Worm (Caenorhabditis elegans) whole organism, L1 larva: Measurements from ENCODE around the gene pis-1.
A peak's percentile ranks its signal among the peaks of the same experiment; 100 is the strongest.

Source experiments
- C04F5.9 ChIP-seq: sonication (generic microtip); optimal IDR thresholded peaks from 2 replicates; lab custom pipeline; 2016; ENCODE audit warnings: missing genetic modification characterization, missing compliant biosample characterization
- F16B12.6 ChIP-seq: fragments of 150-350 bp; optimal IDR thresholded peaks from 2 replicates; lab custom pipeline; 2014; ENCODE audit warnings: missing biosample characterization, missing genetic modification characterization
- aha-1 ChIP-seq: fragments of 150-350 bp; optimal IDR thresholded peaks from 2 replicates; lab custom pipeline; 2014; ENCODE audit warnings: missing biosample characterization, missing genetic modification characterization
- ceh-63 ChIP-seq: fragments of 200-800 bp; sonication (Bioruptor generic); optimal IDR thresholded peaks from 2 replicates; lab custom pipeline; 2018; ENCODE audit warnings: mild to moderate bottlenecking, missing genetic modification characterization, missing compliant biosample characterization
- ceh-88 ChIP-seq: fragments of 200-800 bp; sonication (Bioruptor generic); IDR thresholded peaks from 2 replicates; pipeline ENCODE4 v1.3.6; 2022; ENCODE audit warnings: missing genetic modification characterization, missing compliant biosample characterization
- dpl-1 ChIP-seq, 3 experiments: fragments of 150-350 bp in 2 of 3; sonication (generic microtip) in 1 of 3; optimal IDR thresholded peaks; 2 replicates each; lab custom pipeline; 2014 to 2017; ENCODE audit warnings: missing biosample characterization in 3 of 3, missing genetic modification characterization in 3 of 3, missing genetic modification reagents in 3 of 3
- dsc-1 ChIP-seq: sonication (generic microtip); optimal IDR thresholded peaks from 2 replicates; lab custom pipeline; 2016; ENCODE audit warnings: mild to moderate bottlenecking, missing genetic modification characterization, missing compliant biosample characterization
- efl-1 ChIP-seq, 4 experiments: fragments of 150-350 bp; optimal IDR thresholded peaks in 3 of 4; peaks in 1 of 4; 1 replicate in 1 of 4; 2 replicates in 3 of 4; lab custom pipeline; 2014; ENCODE audit warnings: missing biosample characterization in 2 of 4, missing genetic modification characterization in 2 of 4, missing genetic modification reagents in 2 of 4
- efl-3 ChIP-seq: fragments of 200-800 bp; sonication (Bioruptor generic); optimal IDR thresholded peaks from 2 replicates; lab custom pipeline; 2018; ENCODE audit warnings: mild to moderate bottlenecking, missing genetic modification characterization, missing compliant biosample characterization
- egl-13 ChIP-seq: sonication (generic microtip); optimal IDR thresholded peaks from 2 replicates; lab custom pipeline; 2016; ENCODE audit warnings: missing genotype, missing genetic modification reagents, missing genetic modification characterization, missing compliant biosample characterization
- egl-27 ChIP-seq, 2 experiments: fragments of 150-350 bp in 1 of 2; sonication (generic microtip); optimal IDR thresholded peaks; 3 replicates each; lab custom pipeline; 2017 to 2018; ENCODE audit warnings: missing biosample characterization in 2 of 2, missing genetic modification characterization in 2 of 2, missing genetic modification reagents in 2 of 2
- elt-2 ChIP-seq: sonication (generic microtip); optimal IDR thresholded peaks from 2 replicates; lab custom pipeline; 2016; ENCODE audit warnings: missing genetic modification characterization, mild to moderate bottlenecking, inconsistent platforms, missing compliant biosample characterization, missing genetic modification reagents
- ets-5 ChIP-seq: fragments of 200-800 bp; sonication (Bioruptor generic); IDR thresholded peaks from 2 replicates; pipeline ENCODE4 v1.3.6; 2022; ENCODE audit warnings: missing genetic modification characterization, missing compliant biosample characterization
- fkh-10 ChIP-seq: sonication (generic microtip); optimal IDR thresholded peaks from 2 replicates; lab custom pipeline; 2017; ENCODE audit warnings: missing biosample characterization, missing genetic modification reagents, missing genetic modification characterization
- fkh-4 ChIP-seq: sonication (generic microtip); optimal IDR thresholded peaks from 2 replicates; lab custom pipeline; 2016; ENCODE audit warnings: missing compliant biosample characterization, missing genetic modification characterization, borderline replicate concordance
- fkh-8 ChIP-seq: sonication (generic microtip); optimal IDR thresholded peaks from 2 replicates; lab custom pipeline; 2016; ENCODE audit warnings: mild to moderate bottlenecking, missing genetic modification characterization, missing compliant biosample characterization
- hlh-17 ChIP-seq: fragments of 200-800 bp; sonication (Bioruptor generic); optimal IDR thresholded peaks from 2 replicates; lab custom pipeline; 2018; ENCODE audit warnings: missing genetic modification characterization, mild to moderate bottlenecking, missing compliant biosample characterization, moderate library complexity, borderline replicate concordance
- isw-1 ChIP-seq: fragments of 200-800 bp; sonication (Bioruptor generic); IDR thresholded peaks from 2 replicates; pipeline ENCODE4 v1.3.6; 2022; ENCODE audit warnings: missing genetic modification characterization, missing compliant biosample characterization
- jun-1 ChIP-seq: fragments of 150-350 bp; optimal IDR thresholded peaks from 2 replicates; lab custom pipeline; 2014; ENCODE audit warnings: missing biosample characterization, missing genetic modification reagents, missing genetic modification characterization
- lin-13 ChIP-seq: fragments of 150-350 bp; optimal IDR thresholded peaks from 2 replicates; lab custom pipeline; 2014; ENCODE audit warnings: missing biosample characterization, missing genetic modification reagents, missing genetic modification characterization
- lin-14 ChIP-seq: fragments of 200-800 bp; sonication (Bioruptor generic); optimal IDR thresholded peaks from 2 replicates; lab custom pipeline; 2018; ENCODE audit warnings: mild to moderate bottlenecking, missing genetic modification characterization, moderate library complexity, missing compliant biosample characterization
- lin-15B ChIP-seq: fragments of 150-350 bp; sonication (generic microtip); optimal IDR thresholded peaks from 3 replicates; lab custom pipeline; 2014; ENCODE audit warnings: missing biosample characterization, missing genetic modification characterization
- lin-35 ChIP-seq, 2 experiments: fragments of 150-350 bp; optimal IDR thresholded peaks; 2 replicates each; lab custom pipeline; 2014; ENCODE audit warnings: missing biosample characterization in 2 of 2, missing genetic modification characterization in 2 of 2, missing genetic modification reagents in 2 of 2
- lin-39 ChIP-seq: fragments of 150-350 bp; optimal IDR thresholded peaks from 2 replicates; lab custom pipeline; 2014; ENCODE audit warnings: missing biosample characterization, missing genetic modification reagents, missing genetic modification characterization
- nhr-11 ChIP-seq: fragments of 150-350 bp; optimal IDR thresholded peaks from 2 replicates; lab custom pipeline; 2014; ENCODE audit warnings: missing biosample characterization, missing genetic modification characterization
- nhr-19 ChIP-seq: fragments of 200-800 bp; sonication (Bioruptor generic); conservative IDR thresholded peaks from 2 replicates; pipeline ENCODE4 v1.3.6; 2022; ENCODE audit warnings: missing genetic modification characterization, missing compliant biosample characterization
- nhr-237 ChIP-seq: fragments of 150-350 bp; optimal IDR thresholded peaks from 2 replicates; lab custom pipeline; 2014; ENCODE audit warnings: missing biosample characterization, missing genetic modification characterization
- nhr-28 ChIP-seq: fragments of 150-350 bp; optimal IDR thresholded peaks from 2 replicates; lab custom pipeline; 2014; ENCODE audit warnings: missing biosample characterization, missing genetic modification characterization
- nhr-47 ChIP-seq: sonication (generic microtip); optimal IDR thresholded peaks from 2 replicates; lab custom pipeline; 2016; ENCODE audit warnings: mild to moderate bottlenecking, missing genetic modification characterization, moderate library complexity, missing compliant biosample characterization
- nhr-71 ChIP-seq: sonication (generic microtip); optimal IDR thresholded peaks from 2 replicates; lab custom pipeline; 2016; ENCODE audit warnings: mild to moderate bottlenecking, missing genetic modification characterization, moderate library complexity, missing compliant biosample characterization
- nhr-77 ChIP-seq: fragments of 150-350 bp; optimal IDR thresholded peaks from 2 replicates; lab custom pipeline; 2014; ENCODE audit warnings: missing biosample characterization, missing genetic modification characterization
- nhr-85 ChIP-seq: sonication (generic microtip); peaks from one replicate; lab custom pipeline; 2016; ENCODE audit warnings: missing genetic modification characterization, inconsistent platforms, missing compliant biosample characterization
- nhr-90 ChIP-seq: sonication (generic microtip); optimal IDR thresholded peaks from 2 replicates; lab custom pipeline; 2016; ENCODE audit warnings: mild to moderate bottlenecking, missing genetic modification characterization, missing compliant biosample characterization; ENCODE audit not compliant: poor library complexity
- pag-3 ChIP-seq: sonication (generic microtip); optimal IDR thresholded peaks from 2 replicates; lab custom pipeline; 2017; ENCODE audit warnings: missing genetic modification characterization, mild to moderate bottlenecking, missing compliant biosample characterization, antibody characterized with exemption, borderline replicate concordance; ENCODE audit not compliant: insufficient read depth
- pax-3 ChIP-seq: fragments of 200-800 bp; sonication (Bioruptor generic); optimal IDR thresholded peaks from 2 replicates; lab custom pipeline; 2018; ENCODE audit warnings: mild to moderate bottlenecking, missing genetic modification characterization, moderate library complexity, missing compliant biosample characterization
- rnt-1 ChIP-seq: sonication (generic microtip); optimal IDR thresholded peaks from 2 replicates; lab custom pipeline; 2016; ENCODE audit warnings: mild to moderate bottlenecking, missing genetic modification characterization, moderate library complexity, missing compliant biosample characterization
- skn-1 ChIP-seq: fragments of 150-350 bp; optimal IDR thresholded peaks from 2 replicates; lab custom pipeline; 2014; ENCODE audit warnings: missing biosample characterization, missing genetic modification characterization
- snpc-4 ChIP-seq: fragments of 150-350 bp; optimal IDR thresholded peaks from 2 replicates; lab custom pipeline; 2014; ENCODE audit warnings: missing biosample characterization, missing genetic modification characterization
- snu-23 ChIP-seq: sonication (generic microtip); optimal IDR thresholded peaks from 2 replicates; lab custom pipeline; 2016; ENCODE audit warnings: missing genetic modification characterization, missing compliant biosample characterization
- sox-4 ChIP-seq: sonication (generic microtip); optimal IDR thresholded peaks from 2 replicates; lab custom pipeline; 2016; ENCODE audit warnings: missing genetic modification characterization, missing compliant biosample characterization
- tbx-2 ChIP-seq: sonication (generic microtip); optimal IDR thresholded peaks from 2 replicates; lab custom pipeline; 2016; ENCODE audit warnings: missing genetic modification characterization, missing compliant biosample characterization
- unc-130 ChIP-seq: fragments of 150-350 bp; optimal IDR thresholded peaks from 2 replicates; lab custom pipeline; 2017; ENCODE audit warnings: missing biosample characterization, missing genetic modification characterization, inconsistent platforms
- unc-30 ChIP-seq: sonication (generic microtip); optimal IDR thresholded peaks from 2 replicates; lab custom pipeline; 2017; ENCODE audit warnings: missing biosample characterization, missing genetic modification characterization
- unc-62 ChIP-seq: fragments of 150-350 bp; optimal IDR thresholded peaks from 2 replicates; lab custom pipeline; 2014; ENCODE audit warnings: missing biosample characterization, missing genetic modification reagents, missing genetic modification characterization
- unc-98 ChIP-seq: fragments of 200-800 bp; sonication (Bioruptor generic); IDR thresholded peaks from 2 replicates; pipeline ENCODE4 v1.3.6; 2022; ENCODE audit warnings: missing genetic modification characterization, missing compliant biosample characterization
- xbp-1 ChIP-seq: sonication (generic microtip); optimal IDR thresholded peaks from 2 replicates; lab custom pipeline; 2016; ENCODE audit warnings: missing genetic modification characterization, missing compliant biosample characterization
- zip-4 ChIP-seq: fragments of 200-800 bp; sonication (Bioruptor generic); optimal IDR thresholded peaks from 2 replicates; lab custom pipeline; 2018; ENCODE audit warnings: mild to moderate bottlenecking, missing genetic modification characterization, moderate library complexity, missing compliant biosample characterization
- ztf-4 ChIP-seq: fragments of 150-350 bp; optimal IDR thresholded peaks from 2 replicates; lab custom pipeline; 2014; ENCODE audit warnings: missing biosample characterization, missing genetic modification characterization

Gene pis-1

DNA sequence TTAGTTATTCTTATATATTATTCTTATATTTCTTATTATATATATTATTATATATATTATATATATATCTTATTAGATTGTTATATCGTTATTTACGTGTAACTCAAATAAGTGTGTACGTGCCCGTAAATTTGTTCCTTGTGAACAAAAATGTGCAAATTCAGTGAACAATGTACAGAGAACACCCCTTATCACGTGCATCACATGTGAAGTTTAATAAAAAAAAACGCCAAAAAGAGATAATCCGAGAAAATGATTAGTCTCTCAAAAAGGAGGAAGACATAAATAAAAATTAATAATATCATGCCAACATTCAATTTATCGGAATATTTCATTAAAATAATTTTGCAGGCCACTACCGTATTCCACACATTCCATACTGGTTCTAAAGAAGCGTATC, 3.3 kb upstream of the pis-1 start:
- TF ChIP-seq elt-2 (tag; lab: Kevin White, UChicago) (peak; percentile 40), nhr-19 (0 out of 2 replicates have a peak, but pooled peaks have one; percentile 9), nhr-71 (tag; lab: Kevin White, UChicago) (no peak), dsc-1 (tag; lab: Kevin White, UChicago) (peak; percentile 42)

ce11 chrIV:9799129-9799528, 2.7 kb upstream of the pis-1 start, which contains the start of gene fat-4:
Gene fat-4, plus strand, starts transcription at chrIV:9799429.
- no peak for TF ChIP-seq hlh-17 (GFP tag; lab: Kevin White, UChicago)
- TF ChIP-seq aha-1 (tag; lab: Kevin White, UChicago) = no peak
- TF ChIP-seq sox-4 (tag; lab: Kevin White, UChicago) = no peak
- TF ChIP-seq fkh-10 (GFP tag; lab: Kevin White, UChicago) = no peak
- no peak for TF ChIP-seq nhr-19
- no peak for TF ChIP-seq isw-1 (GFP tag; lab: Robert Waterston, UW)
- no peak for TF ChIP-seq tbx-2 (tag; lab: Kevin White, UChicago)
- TF ChIP-seq skn-1 (tag; lab: Kevin White, UChicago) = no peak
- no peak for TF ChIP-seq zip-4
- no peak for TF ChIP-seq ceh-88 (GFP tag; lab: Robert Waterston, UW)
- TF ChIP-seq lin-15B (tag; lab: Kevin White, UChicago) = no peak
- no peak for TF ChIP-seq ztf-4
- no peak for TF ChIP-seq fkh-8 (tag; lab: Kevin White, UChicago)

- TF ChIP-seq ceh-63 (GFP tag; lab: Kevin White, UChicago) (no peak), dpl-1 (GFP tag; optimal IDR thresholded peaks at IDR 0.05; lab: Kevin White, UChicago) (no peak), nhr-237 (tag; lab: Kevin White, UChicago) (no peak), tbx-2 (tag; lab: Kevin White, UChicago) (no peak), pax-3 (tag; lab: Kevin White, UChicago) (no peak), hlh-17 (GFP tag; lab: Kevin White, UChicago) (no peak), efl-3 (GFP tag; lab: Kevin White, UChicago) (no peak), lin-14 (peak; percentile 71), nhr-19 (no peak), fkh-8 (tag; lab: Kevin White, UChicago) (peak; percentile 3), unc-98 (GFP tag; lab: Robert Waterston, UW) (no peak), snpc-4 (no peak), unc-30 (tag; lab: Kevin White, UChicago) (no peak), nhr-90 (tag; lab: Kevin White, UChicago) (no peak), lin-13 (no peak), pag-3 (no peak), aha-1 (tag; lab: Kevin White, UChicago) (no peak), fkh-4 (no peak), ets-5 (no peak), xbp-1 (no peak), rnt-1 (tag; lab: Kevin White, UChicago) (no peak), nhr-28 (tag; lab: Kevin White, UChicago) (no peak), lin-35 (GFP tag; optimal IDR thresholded peaks at IDR 0.05; lab: Kevin White, UChicago) (no peak), egl-27 (tag; optimal IDR thresholded peaks at IDR 0.05; lab: Kevin White, UChicago) (no peak), C04F5.9 (no peak), isw-1 (GFP tag; lab: Robert Waterston, UW) (no peak), efl-1 (optimal IDR thresholded peaks at IDR 0.05; lab: Kevin White, UChicago) (no peak), efl-1 (GFP tag; optimal IDR thresholded peaks at IDR 0.05 in 1 of 2; lab: Kevin White, UChicago) (no peak), lin-15B (tag; lab: Kevin White, UChicago) (no peak), lin-39 (tag; lab: Kevin White, UChicago) (no peak), unc-130 (tag; lab: Kevin White, UChicago) (no peak), F16B12.6 (tag; lab: Kevin White, UChicago) (no peak), snu-23 (GFP tag; lab: Kevin White, UChicago) (no peak), unc-62 (no peak), egl-13 (no peak), nhr-11 (tag; lab: Kevin White, UChicago) (no peak), nhr-85 (tag; lab: Kevin White, UChicago) (no peak), jun-1 (no peak), nhr-47 (tag; lab: Kevin White, UChicago) (peak; percentile 8), nhr-77 (tag; lab: Kevin White, UChicago) (no peak)
Measured at ce11 chrIV:9798307-9798706, 1.9 kb upstream of the pis-1 start.
